Worm (Caenorhabditis elegans): Measurements from ENCODE around the gene C44H9.6.

C44H9.6 gene

DNA sequence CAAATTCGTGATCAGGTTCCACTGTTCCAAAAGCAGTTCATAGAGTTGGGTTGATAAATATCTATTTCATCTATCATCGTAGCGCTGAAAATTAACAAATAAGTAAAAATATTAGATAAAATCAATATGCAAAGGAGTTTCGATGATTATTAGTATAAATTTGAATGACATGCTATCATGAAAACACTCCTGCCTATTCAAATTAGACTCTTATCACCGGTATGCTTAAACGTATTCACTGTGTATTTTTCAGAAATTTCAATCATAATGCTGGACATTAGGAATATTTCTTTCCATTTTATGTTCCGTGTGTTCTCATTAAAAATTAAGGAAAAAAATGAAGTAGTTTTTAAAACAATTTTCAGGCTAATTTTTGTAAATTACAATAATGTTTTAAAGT is at the start of gene C44H9.6:
TSS of gene C44H9.6 (minus strand) at position 101 of the 400 bp plus-strand sequence.
- TF ChIP-seq alr-1 (tag; optimal IDR thresholded peaks at IDR 0.05) (no peak), fos-1 (tag; optimal IDR thresholded peaks at IDR 0.05) (peak; percentile 16)

- TF ChIP-seq Y55F3AM.14 (GFP tag; optimal IDR thresholded peaks at IDR 0.05): no peak
- TF ChIP-seq nhr-23 (tag; optimal IDR thresholded peaks at IDR 0.05): no peak
- no peak for TF ChIP-seq elt-1 (tag; optimal IDR thresholded peaks at IDR 0.05)
- no peak for TF ChIP-seq peb-1 (tag; optimal IDR thresholded peaks at IDR 0.05)
- no peak for TF ChIP-seq R02D3.7 (tag; optimal IDR thresholded peaks at IDR 0.05)
- TF ChIP-seq mab-5 (tag; optimal IDR thresholded peaks at IDR 0.05): no peak
- no peak for TF ChIP-seq ceh-16 (tag; optimal IDR thresholded peaks at IDR 0.05)
- no peak for TF ChIP-seq egl-27 (tag; optimal IDR thresholded peaks at IDR 0.05)
- no peak for TF ChIP-seq ceh-82 (tag; optimal IDR thresholded peaks at IDR 0.05)
- no peak for TF ChIP-seq sma-9 (GFP tag; optimal IDR thresholded peaks at IDR 0.05)
- TF ChIP-seq sma-9 (tag; optimal IDR thresholded peaks at IDR 0.05): no peak
- TF ChIP-seq ama-1 (optimal IDR thresholded peaks at IDR 0.05): no peak
- TF ChIP-seq crh-2 (tag; optimal IDR thresholded peaks at IDR 0.05): no peak
- no peak for TF ChIP-seq lin-39 (tag; optimal IDR thresholded peaks at IDR 0.05)
- no peak for TF ChIP-seq nhr-237 (tag; optimal IDR thresholded peaks at IDR 0.05)
- TF ChIP-seq ztf-4 (tag; optimal IDR thresholded peaks at IDR 0.05): no peak
- TF ChIP-seq mdl-1 (tag; optimal IDR thresholded peaks at IDR 0.05): no peak
- no peak for TF ChIP-seq ztf-11 (tag; optimal IDR thresholded peaks at IDR 0.05)
- no peak for TF ChIP-seq gmeb-1 (tag; optimal IDR thresholded peaks at IDR 0.05)
These were observed 40.7 kb upstream of the C44H9.6 start, which contains the start of gene glb-24 for ce11 chrV:12885860-12886259. glb-24 (minus strand) TSS chrV:12885960.

DNA sequence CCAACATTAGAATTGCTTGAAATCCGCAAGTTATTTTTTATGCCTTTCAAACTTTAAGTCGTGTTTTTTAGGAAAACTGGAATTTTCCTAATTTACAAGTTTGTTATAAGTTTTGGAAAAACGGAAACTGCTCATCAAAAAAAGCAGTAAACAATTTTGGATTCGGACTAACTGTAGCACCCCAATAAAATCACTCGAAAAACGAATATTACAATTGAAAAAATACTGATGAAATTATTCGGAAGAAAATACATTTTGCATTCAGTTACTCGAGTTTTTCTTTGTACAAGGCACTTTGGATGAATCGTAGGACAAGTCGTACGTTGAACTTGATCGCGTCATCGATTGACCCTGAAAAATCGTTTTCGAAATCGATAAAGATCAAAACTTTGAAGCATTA is 37.2 kb upstream of the C44H9.6 start:
- TF ChIP-seq mdl-1 (tag; optimal IDR thresholded peaks at IDR 0.05) (no peak), ztf-4 (tag; optimal IDR thresholded peaks at IDR 0.05) (no peak), nhr-129 (tag; optimal IDR thresholded peaks at IDR 0.05) (no peak), R02D3.7 (tag; optimal IDR thresholded peaks at IDR 0.05) (no peak), mbf-1 (tag; optimal IDR thresholded peaks at IDR 0.05) (no peak), unc-55 (GFP tag; optimal IDR thresholded peaks at IDR 0.05) (no peak), F13H6.1 (tag; optimal IDR thresholded peaks at IDR 0.05) (no peak), ZK546.5 (tag; optimal IDR thresholded peaks at IDR 0.05) (no peak)

ce11 chrV:12881396-12881795 is 36.2 kb upstream of the C44H9.6 start:
- TF ChIP-seq ztf-4 (tag; optimal IDR thresholded peaks at IDR 0.05) (no peak), lin-39 (tag; optimal IDR thresholded peaks at IDR 0.05) (no peak), zag-1 (tag; optimal IDR thresholded peaks at IDR 0.05) (no peak), nhr-237 (tag; optimal IDR thresholded peaks at IDR 0.05) (no peak), nhr-23 (tag; optimal IDR thresholded peaks at IDR 0.05) (no peak), ZK546.5 (tag; optimal IDR thresholded peaks at IDR 0.05) (no peak), sma-3 (GFP tag; optimal IDR thresholded peaks at IDR 0.05) (no peak), lin-13 (GFP tag; optimal IDR thresholded peaks at IDR 0.05) (no peak), fos-1 (tag; optimal IDR thresholded peaks at IDR 0.05) (no peak), aly-2 (tag; optimal IDR thresholded peaks at IDR 0.05) (no peak), mab-5 (tag; optimal IDR thresholded peaks at IDR 0.05) (no peak), ceh-82 (tag; optimal IDR thresholded peaks at IDR 0.05) (no peak), peb-1 (tag; optimal IDR thresholded peaks at IDR 0.05) (no peak), nhr-10 (tag; optimal IDR thresholded peaks at IDR 0.05) (no peak), C34F6.9 (tag; optimal IDR thresholded peaks at IDR 0.05) (no peak), crh-2 (tag; optimal IDR thresholded peaks at IDR 0.05) (no peak), elt-1 (tag; optimal IDR thresholded peaks at IDR 0.05) (no peak), R02D3.7 (tag; optimal IDR thresholded peaks at IDR 0.05) (no peak), ztf-11 (tag; optimal IDR thresholded peaks at IDR 0.05) (no peak), lsy-2 (tag; optimal IDR thresholded peaks at IDR 0.05) (no peak)

ce11 chrV:12879349-12879748 is 34.2 kb upstream of the C44H9.6 start:
- TF ChIP-seq nhr-21 (tag; optimal IDR thresholded peaks at IDR 0.05): peak; percentile 14
- no peak for TF ChIP-seq blmp-1 (tag; optimal IDR thresholded peaks at IDR 0.05; ENCODE audit: insufficient read depth)
